Fruit fly (Drosophila melanogaster) whole organism, embryonic: Measurements from ENCODE around the gene CG12661.
A peak's percentile ranks its signal among the peaks of the same experiment; 100 is the strongest.

Source experiments
- Adf1 ChIP-seq: fragments of 200-800 bp; sonication (Bioruptor generic); IDR thresholded peaks from 2 replicates; pipeline ENCODE4 v1.3.6; 2022; ENCODE audit warnings: missing biosample characterization, missing genetic modification characterization
- C15 ChIP-seq: fragments of 200-800 bp; sonication (Bioruptor generic); IDR thresholded peaks from 3 replicates; pipeline ENCODE4 v1.3.6; 2022; ENCODE audit warnings: missing biosample characterization, missing genetic modification characterization
- CG1024 ChIP-seq: fragments of 200-800 bp; sonication (Bioruptor generic); IDR thresholded peaks from 2 replicates; pipeline ENCODE4 v1.3.6; 2022; ENCODE audit warnings: missing biosample characterization, missing genetic modification characterization
- CG10366 ChIP-seq: fragments of 200-800 bp; sonication (Bioruptor generic); IDR thresholded peaks from 2 replicates; pipeline ENCODE4 v1.3.6; 2022; ENCODE audit warnings: missing biosample characterization, missing genetic modification characterization
- CG10431 ChIP-seq: fragments of 200-800 bp; sonication (Bioruptor generic); optimal IDR thresholded peaks from 3 replicates; lab custom pipeline; 2018; ENCODE audit warnings: missing biosample characterization, mild to moderate bottlenecking, missing genetic modification characterization
- CG10462 ChIP-seq: fragments of 200-800 bp; sonication (Bioruptor generic); optimal IDR thresholded peaks from 2 replicates; lab custom pipeline; 2016; ENCODE audit warnings: missing biosample characterization, missing genetic modification characterization
- CG12659 ChIP-seq: fragments of 200-800 bp; sonication (Bioruptor generic); optimal IDR thresholded peaks from 3 replicates; lab custom pipeline; 2017; ENCODE audit warnings: mild to moderate bottlenecking, missing biosample characterization, missing genetic modification reagents, missing genetic modification characterization
- CG13296 ChIP-seq: fragments of 200-800 bp; sonication (Bioruptor generic); optimal IDR thresholded peaks from 3 replicates; lab custom pipeline; 2018; ENCODE audit warnings: missing biosample characterization, mild to moderate bottlenecking, missing genetic modification characterization
- CG1529 ChIP-seq: fragments of 200-800 bp; sonication (Bioruptor generic); optimal IDR thresholded peaks from 3 replicates; lab custom pipeline; 2018; ENCODE audit warnings: missing biosample characterization, missing genetic modification characterization
- CG2120 ChIP-seq: fragments of 200-800 bp; sonication (Bioruptor generic); optimal IDR thresholded peaks from 3 replicates; lab custom pipeline; 2016; ENCODE audit warnings: missing biosample characterization, missing genetic modification characterization
- CG2678 ChIP-seq: fragments of 200-800 bp; sonication (Bioruptor generic); optimal IDR thresholded peaks from 3 replicates; lab custom pipeline; 2019; ENCODE audit warnings: missing biosample characterization, mild to moderate bottlenecking, missing genetic modification characterization, moderate library complexity
- CG30431 ChIP-seq: fragments of 200-800 bp; sonication (Bioruptor generic); optimal IDR thresholded peaks from 2 replicates; lab custom pipeline; 2017; ENCODE audit warnings: missing biosample characterization, missing genetic modification characterization
- CG3163 ChIP-seq: fragments of 200-800 bp; sonication (Bioruptor generic); optimal IDR thresholded peaks from 3 replicates; lab custom pipeline; 2016; ENCODE audit warnings: missing biosample characterization, missing genetic modification characterization
- CG32532 ChIP-seq: fragments of 200-800 bp; sonication (Bioruptor generic); IDR thresholded peaks from 2 replicates; pipeline ENCODE4 v1.3.6; 2022; ENCODE audit warnings: missing biosample characterization, missing genetic modification characterization
- CG33213 ChIP-seq: fragments of 200-800 bp; sonication (Bioruptor generic); optimal IDR thresholded peaks from 3 replicates; lab custom pipeline; 2016; ENCODE audit warnings: missing biosample characterization, missing genetic modification characterization
- CG33557 ChIP-seq: fragments of 200-800 bp; sonication (Bioruptor generic); optimal IDR thresholded peaks from 2 replicates; lab custom pipeline; 2019; ENCODE audit warnings: missing biosample characterization, mild to moderate bottlenecking, missing genetic modification characterization, moderate library complexity
- CG3847 ChIP-seq: fragments of 200-800 bp; sonication (Bioruptor generic); IDR thresholded peaks from 2 replicates; pipeline ENCODE4 v1.3.6; 2022; ENCODE audit warnings: missing biosample characterization, missing genetic modification characterization
- CG3995 ChIP-seq: fragments of 200-800 bp; sonication (Bioruptor generic); optimal IDR thresholded peaks from 3 replicates; lab custom pipeline; 2016; ENCODE audit warnings: missing biosample characterization, missing genetic modification characterization
- CG4404 ChIP-seq: fragments of 200-800 bp; sonication (Bioruptor generic); IDR thresholded peaks from 2 replicates; pipeline ENCODE4 v1.3.6; 2022; ENCODE audit warnings: missing biosample characterization, missing genetic modification characterization
- CG6175 ChIP-seq: fragments of 200-800 bp; sonication (Bioruptor generic); IDR thresholded peaks from 3 replicates; pipeline ENCODE4 v1.3.6; 2022; ENCODE audit warnings: missing biosample characterization, missing genetic modification characterization
- CG6683 ChIP-seq: fragments of 200-800 bp; sonication (Bioruptor generic); optimal IDR thresholded peaks from 2 replicates; lab custom pipeline; 2017; ENCODE audit warnings: missing biosample characterization, mild to moderate bottlenecking, missing genetic modification characterization, missing genetic modification reagents
- CG7745 ChIP-seq: fragments of 200-800 bp; sonication (Bioruptor generic); optimal IDR thresholded peaks from 2 replicates; lab custom pipeline; 2018; ENCODE audit warnings: missing biosample characterization, mild to moderate bottlenecking, missing genetic modification characterization, moderate library complexity
- CTCF ChIP-seq: fragments of 200-800 bp; sonication (Bioruptor generic); optimal IDR thresholded peaks from 2 replicates; lab custom pipeline; 2017; ENCODE audit warnings: missing biosample characterization, mild to moderate bottlenecking, missing genetic modification characterization, moderate library complexity
- Ets65A ChIP-seq: fragments of 200-800 bp; sonication (Bioruptor generic); peaks from one replicate; lab custom pipeline; 2016; ENCODE audit warnings: missing biosample characterization, missing genetic modification characterization
- Gug ChIP-seq: fragments of 200-800 bp; sonication (Bioruptor generic); IDR thresholded peaks from 4 replicates; pipeline ENCODE4 v1.3.6; 2022; ENCODE audit warnings: missing biosample characterization, missing genetic modification characterization
- Jarid2 ChIP-seq: fragments of 200-800 bp; sonication (Bioruptor generic); optimal IDR thresholded peaks from 3 replicates; lab custom pipeline; 2017; ENCODE audit warnings: mild to moderate bottlenecking, missing biosample characterization, missing genetic modification reagents, missing genetic modification characterization
- MBD-R2 ChIP-seq: fragments of 200-800 bp; sonication (Bioruptor generic); IDR thresholded peaks from 2 replicates; pipeline ENCODE4 v1.3.6; 2022; ENCODE audit warnings: missing biosample characterization, missing genetic modification characterization
- NC2β ChIP-seq: fragments of 200-800 bp; sonication (Bioruptor generic); optimal IDR thresholded peaks from 2 replicates; lab custom pipeline; 2016; ENCODE audit warnings: missing biosample characterization, missing genetic modification characterization
- Taf1 ChIP-seq: fragments of 200-800 bp; sonication (Bioruptor generic); IDR thresholded peaks from 2 replicates; pipeline ENCODE4 v1.3.6; 2022; ENCODE audit warnings: missing biosample characterization, missing genetic modification characterization
- al ChIP-seq: fragments of 200-800 bp; sonication (Bioruptor generic); IDR thresholded peaks from 2 replicates; pipeline ENCODE4 v1.3.6; 2022; ENCODE audit warnings: missing biosample characterization, missing genetic modification characterization
- ase ChIP-seq: fragments of 200-800 bp; sonication (Bioruptor generic); IDR thresholded peaks from 3 replicates; pipeline ENCODE4 v1.3.6; 2022; ENCODE audit warnings: missing biosample characterization, missing genetic modification characterization
- az2 ChIP-seq: fragments of 200-800 bp; sonication (Bioruptor generic); optimal IDR thresholded peaks from 3 replicates; lab custom pipeline; 2016; ENCODE audit warnings: missing biosample characterization, missing genetic modification characterization
- chinmo ChIP-seq: fragments of 200-800 bp; sonication (Bioruptor generic); IDR thresholded peaks from 4 replicates; pipeline ENCODE4 v1.3.6; 2022; ENCODE audit warnings: missing biosample characterization, missing genetic modification characterization; ENCODE audit not compliant: partially characterized antibody
- chm ChIP-seq: fragments of 200-800 bp; sonication (Bioruptor generic); IDR thresholded peaks from 2 replicates; pipeline ENCODE4 v1.3.6; 2022; ENCODE audit warnings: missing biosample characterization, missing genetic modification characterization
- crc ChIP-seq: fragments of 200-800 bp; sonication (Bioruptor generic); optimal IDR thresholded peaks from 2 replicates; lab custom pipeline; 2016; ENCODE audit warnings: missing biosample characterization, missing genetic modification characterization
- crp ChIP-seq, 2 experiments: fragments of 200-800 bp; sonication (Bioruptor generic); optimal IDR thresholded peaks; 2 replicates in 1 of 2; 3 replicates in 1 of 2; lab custom pipeline; 2017; ENCODE audit warnings: missing biosample characterization in 2 of 2, missing genetic modification characterization in 2 of 2, mild to moderate bottlenecking in 1 of 2, moderate library complexity in 1 of 2
- cwo ChIP-seq: fragments of 200-800 bp; sonication (Bioruptor generic); optimal IDR thresholded peaks from 3 replicates; lab custom pipeline; 2017; ENCODE audit warnings: missing biosample characterization, missing genetic modification characterization, mild to moderate bottlenecking, moderate library complexity, missing genetic modification reagents
- dmrt99B ChIP-seq: fragments of 200-800 bp; sonication (Bioruptor generic); optimal IDR thresholded peaks from 2 replicates; lab custom pipeline; 2018; ENCODE audit warnings: missing biosample characterization, mild to moderate bottlenecking, missing genetic modification characterization, moderate library complexity
- dpn ChIP-seq, 2 experiments: fragments of 200-800 bp; sonication (Bioruptor generic); optimal IDR thresholded peaks; 3 replicates each; lab custom pipeline; 2016; ENCODE audit warnings: missing biosample characterization in 2 of 2, missing genetic modification characterization in 2 of 2
- dysf ChIP-seq: fragments of 200-800 bp; sonication (Bioruptor generic); IDR thresholded peaks from 3 replicates; pipeline ENCODE4 v1.3.6; 2022; ENCODE audit warnings: missing biosample characterization, missing genetic modification characterization
- fd3F ChIP-seq: fragments of 200-800 bp; sonication (Bioruptor generic); optimal IDR thresholded peaks from 2 replicates; lab custom pipeline; 2018; ENCODE audit warnings: missing biosample characterization, mild to moderate bottlenecking, missing genetic modification characterization, moderate library complexity
- grn ChIP-seq: fragments of 200-800 bp; sonication (Bioruptor generic); optimal IDR thresholded peaks from 3 replicates; lab custom pipeline; 2017; ENCODE audit warnings: missing biosample characterization, missing genetic modification characterization
- hbn ChIP-seq: fragments of 200-800 bp; sonication (Bioruptor generic); IDR thresholded peaks from 2 replicates; pipeline ENCODE4 v1.3.6; 2022; ENCODE audit warnings: missing biosample characterization, missing genetic modification characterization; ENCODE audit not compliant: partially characterized antibody
- kah ChIP-seq: fragments of 200-800 bp; sonication (Bioruptor generic); optimal IDR thresholded peaks from 2 replicates; lab custom pipeline; 2018; ENCODE audit warnings: missing biosample characterization, mild to moderate bottlenecking, missing genetic modification characterization
- lmd ChIP-seq: fragments of 200-800 bp; sonication (Bioruptor generic); IDR thresholded peaks from 2 replicates; pipeline ENCODE4 v1.3.6; 2022; ENCODE audit warnings: missing biosample characterization, missing genetic modification characterization
- maf-S ChIP-seq: fragments of 200-800 bp; sonication (Bioruptor generic); optimal IDR thresholded peaks from 2 replicates; lab custom pipeline; 2016; ENCODE audit warnings: missing biosample characterization, missing genetic modification characterization
- mam ChIP-seq: fragments of 200-800 bp; sonication (Bioruptor generic); optimal IDR thresholded peaks from 3 replicates; lab custom pipeline; 2016; ENCODE audit warnings: missing biosample characterization, missing genetic modification characterization
- prd ChIP-seq, 3 experiments: fragments of >200 bp in 2 of 3; fragments of 200-800 bp in 1 of 3; sonication (Bioruptor generic) in 1 of 3; optimal IDR thresholded peaks in 2 of 3; IDR thresholded peaks in 1 of 3; 2 replicates in 2 of 3; 3 replicates in 1 of 3; pipeline versions ENCODE4 v1.3.6 to Lab custom; 2017 to 2022; ENCODE audit warnings: missing biosample characterization in 1 of 3, missing genetic modification characterization in 1 of 3
- row ChIP-seq: fragments of 200-800 bp; sonication (Bioruptor generic); IDR thresholded peaks from 3 replicates; pipeline ENCODE4 v1.3.6; 2022; ENCODE audit warnings: missing biosample characterization, missing genetic modification characterization
- sisA ChIP-seq: fragments of 200-800 bp; sonication (Bioruptor generic); IDR thresholded peaks from 2 replicates; pipeline ENCODE4 v1.3.6; 2022; ENCODE audit warnings: missing biosample characterization, missing genetic modification characterization
- sr ChIP-seq: fragments of 200-800 bp; sonication (Bioruptor generic); IDR thresholded peaks from 3 replicates; pipeline ENCODE4 v1.3.6; 2022; ENCODE audit warnings: missing biosample characterization, missing genetic modification characterization

CG12661 gene

DNA sequence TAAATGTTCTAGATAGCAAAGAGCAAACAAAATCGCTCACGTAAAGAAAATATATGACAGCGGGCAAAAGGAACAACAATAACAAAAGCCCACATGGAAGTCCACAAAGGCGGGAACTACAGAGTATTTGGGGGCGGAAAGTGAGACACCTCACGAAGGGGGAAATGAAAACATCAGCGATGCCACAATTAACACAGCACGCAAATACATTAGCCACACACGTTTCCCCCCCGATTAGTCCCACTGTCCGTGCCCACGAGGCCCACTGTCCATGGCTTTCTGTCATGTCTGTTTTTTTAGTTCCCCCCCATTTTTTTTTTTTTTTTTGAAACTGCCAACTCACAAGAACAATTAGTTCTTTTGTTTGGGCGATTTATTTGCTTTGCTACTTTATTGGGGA lies 39.5 kb downstream of the CG12661 start (continued):
- TF ChIP-seq al (GFP tag; lab: Robert Waterston, UW) (peak; percentile 36; the same call in 1 of the 2 replicates), CG3995 (GFP tag; lab: Kevin White, UChicago) (no peak), Ets65A (GFP tag; lab: Kevin White, UChicago) (no peak), CG30431 (peak; percentile 10), ase (0 out of 3 replicates have a peak, but pooled peaks have one; percentile 35), Gug (GFP tag; lab: Robert Waterston, UW) (peak; percentile 30; the same call in 1 of the 4 replicates), hbn (no peak), CG1024 (GFP tag; lab: Robert Waterston, UW) (no peak), CG6683 (GFP tag; lab: Kevin White, UChicago) (no peak), CG13296 (GFP tag; lab: Kevin White, UChicago) (no peak), CG1529 (no peak), row (peak; percentile 52; the same call in 1 of the 3 replicates), CG12659 (peak; percentile 9), dysf (peak; percentile 48; the same call in 1 of the 3 replicates), prd (optimal IDR thresholded peaks at IDR 0.05; lab: Kevin White, UChicago) (no peak), prd (GFP tag; IDR thresholded peaks at IDR 0.05; lab: Robert Waterston, UW) (peak; percentile 26; the same call in 1 of the 3 replicates), chinmo (GFP tag; lab: Robert Waterston, UW) (0 out of 4 replicates have a peak, but pooled peaks have one; percentile 19), Adf1 (GFP tag; lab: Robert Waterston, UW) (no peak), CG3847 (GFP tag; lab: Robert Waterston, UW) (no peak), CG32532 (peak; percentile 58), crc (GFP tag; lab: Kevin White, UChicago) (no peak), sr (GFP tag; lab: Robert Waterston, UW) (peak; percentile 41; the same call in 1 of the 3 replicates), CG33557 (GFP tag; lab: Kevin White, UChicago) (no peak), cwo (GFP tag; lab: Kevin White, UChicago) (peak; percentile 31), CG3163 (no peak), chm (GFP tag; lab: Robert Waterston, UW) (0 out of 2 replicates have a peak, but pooled peaks have one; percentile 26), NC2β (GFP tag; lab: Kevin White, UChicago) (no peak), mam (GFP tag; lab: Kevin White, UChicago) (peak; percentile 13), C15 (GFP tag; lab: Robert Waterston, UW) (no peak), CTCF (no peak), CG2120 (peak; percentile 23), CG10462 (GFP tag; lab: Kevin White, UChicago) (no peak), grn (no peak), az2 (GFP tag; lab: Kevin White, UChicago) (no peak), kah (GFP tag; lab: Kevin White, UChicago) (no peak), maf-S (GFP tag; lab: Kevin White, UChicago) (no peak), CG33213 (GFP tag; lab: Kevin White, UChicago) (no peak), Jarid2 (no peak), Taf1 (GFP tag; lab: Robert Waterston, UW) (peak; percentile 18; the same call in 1 of the 2 replicates), CG7745 (tag; lab: Kevin White, UChicago) (no peak), dpn (GFP tag; optimal IDR thresholded peaks at IDR 0.05; lab: Kevin White, UChicago) (peak in 1 of 2 experiments; percentile 6), CG4404 (GFP tag; lab: Robert Waterston, UW) (no peak), CG10431 (GFP tag; lab: Kevin White, UChicago) (no peak), CG2678 (tag; lab: Kevin White, UChicago) (no peak), dmrt99B (tag; lab: Kevin White, UChicago) (no peak), CG10366 (GFP tag; lab: Robert Waterston, UW) (peak; percentile 14; the same call in 1 of the 2 replicates), MBD-R2 (GFP tag; lab: Robert Waterston, UW) (0 out of 2 replicates have a peak, but pooled peaks have one; percentile 16), CG6175 (GFP tag; lab: Robert Waterston, UW) (no peak), fd3F (no peak), lmd (GFP tag; lab: Robert Waterston, UW) (peak; percentile 10; the same call in 1 of the 2 replicates), sisA (GFP tag; lab: Robert Waterston, UW) (peak; percentile 26; the same call in 1 of the 2 replicates), crp (GFP tag; optimal IDR thresholded peaks at IDR 0.05; lab: Kevin White, UChicago) (no peak)
